Fruit fly (Drosophila melanogaster) whole organism, prepupa: ENCODE results near the gene CG3982.

ENCODE experiments used
- CG6854 ChIP-seq: fragments of 200-800 bp; sonication (Bioruptor generic); optimal IDR thresholded peaks from 2 replicates; lab custom pipeline; 2017; ENCODE audit warnings: missing biosample characterization, mild to moderate bottlenecking, missing genetic modification characterization
- Gug ChIP-seq: fragments of 200-800 bp; sonication (Bioruptor generic); IDR thresholded peaks from 2 replicates; pipeline ENCODE4 v1.3.6; 2022; ENCODE audit warnings: missing biosample characterization, missing genetic modification characterization
- Met ChIP-seq: fragments of 200-800 bp; sonication (Bioruptor generic); optimal IDR thresholded peaks from 3 replicates; lab custom pipeline; 2016; ENCODE audit warnings: missing biosample characterization, missing genetic modification characterization

DNA sequence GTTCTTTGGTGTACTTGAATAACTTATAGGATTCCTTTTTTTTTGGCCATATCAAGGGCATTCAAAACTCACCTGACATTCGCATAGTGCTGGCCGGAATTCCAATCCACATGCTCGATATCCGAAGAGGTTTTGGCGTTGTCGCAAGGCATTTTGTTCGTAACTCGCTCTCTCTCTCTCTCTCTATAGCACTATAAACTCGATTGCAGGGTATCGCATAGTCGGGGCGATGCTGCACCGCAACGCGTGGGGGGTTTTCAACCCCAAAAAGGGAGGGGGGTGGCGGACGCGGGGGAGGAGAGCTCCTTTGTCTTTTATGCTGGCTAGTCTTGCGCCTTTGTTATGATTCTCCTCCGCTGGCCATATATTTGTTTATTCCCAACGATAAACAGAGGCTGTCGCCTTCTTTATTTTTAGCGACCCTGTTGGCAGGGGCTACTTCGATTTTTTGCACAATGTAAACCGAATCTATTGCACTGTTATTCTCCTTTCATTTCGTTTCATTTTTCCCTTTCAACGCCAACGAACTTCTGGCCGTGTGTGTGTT, 18.7 kb downstream of the CG3982 start:
- TF ChIP-seq CG6854 (GFP tag; lab: Kevin White, UChicago) (no peak), Gug (GFP tag; lab: Robert Waterston, UW) (no peak), Met (GFP tag; lab: Kevin White, UChicago) (no peak)
